Fruit fly (Drosophila melanogaster): ENCODE data around the gene CG43354.

DNA sequence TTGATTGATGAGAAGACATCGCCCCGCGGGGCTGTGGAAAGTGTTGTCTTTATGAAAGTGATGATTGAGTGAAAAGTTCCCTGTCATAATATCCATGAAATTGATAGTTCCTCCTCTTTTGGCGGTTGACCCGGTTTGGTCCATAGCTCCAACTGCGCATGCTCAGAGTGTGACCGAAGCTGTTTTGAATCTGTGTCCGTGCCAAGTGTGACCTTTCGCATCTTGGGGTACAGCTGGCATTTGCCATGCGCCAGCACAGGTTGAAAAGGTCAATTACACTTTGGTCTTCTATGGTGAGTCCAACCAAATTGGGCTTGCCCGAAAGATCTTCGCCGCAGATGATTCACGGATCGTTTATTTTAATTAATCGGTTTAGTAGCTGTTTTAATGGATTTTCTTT lies 11.7 kb upstream of the CG43354 start:
- TF ChIP-seq CG8478 (optimal IDR thresholded peaks at IDR 0.05) = no peak
- TF ChIP-seq CTCF (optimal IDR thresholded peaks at IDR 0.05) = no peak
